Fruit fly (Drosophila melanogaster) whole organism, embryonic: ENCODE data around the gene PhKgamma.

Experiments
- Aef1 ChIP-seq: fragments of 200-800 bp; sonication (Bioruptor generic); IDR thresholded peaks from 3 replicates; pipeline ENCODE4 v1.3.6; 2022; ENCODE audit warnings: missing biosample characterization, missing genetic modification characterization
- BtbVII ChIP-seq: fragments of 200-800 bp; sonication (Bioruptor generic); optimal IDR thresholded peaks from 3 replicates; lab custom pipeline; 2017; ENCODE audit warnings: missing biosample characterization, mild to moderate bottlenecking, missing genetic modification characterization
- CG10147 ChIP-seq: fragments of 200-800 bp; sonication (Bioruptor generic); optimal IDR thresholded peaks from 2 replicates; lab custom pipeline; 2019; ENCODE audit warnings: missing biosample characterization, mild to moderate bottlenecking, missing genetic modification characterization, moderate library complexity
- CG10654 ChIP-seq: fragments of 200-800 bp; sonication (Bioruptor generic); optimal IDR thresholded peaks from 2 replicates; lab custom pipeline; 2016; ENCODE audit warnings: missing biosample characterization, missing genetic modification characterization
- CG11695 ChIP-seq: fragments of 200-800 bp; sonication (Bioruptor generic); IDR thresholded peaks from 3 replicates; pipeline ENCODE4 v1.3.6; 2022; ENCODE audit warnings: missing biosample characterization, missing genetic modification characterization
- CG12299 ChIP-seq: fragments of 200-800 bp; sonication (Bioruptor generic); optimal IDR thresholded peaks from 2 replicates; lab custom pipeline; 2018; ENCODE audit warnings: missing biosample characterization, mild to moderate bottlenecking, missing genetic modification characterization
- CG15479 ChIP-seq: fragments of 200-800 bp; sonication (Bioruptor generic); optimal IDR thresholded peaks from 3 replicates; lab custom pipeline; 2019; ENCODE audit warnings: missing biosample characterization, mild to moderate bottlenecking, missing genetic modification characterization, moderate library complexity
- CG16813 ChIP-seq: fragments of 200-800 bp; sonication (Bioruptor generic); IDR thresholded peaks from 3 replicates; pipeline ENCODE4 v1.3.6; 2022; ENCODE audit warnings: missing biosample characterization, missing genetic modification characterization; ENCODE audit not compliant: partially characterized antibody
- CG17612 ChIP-seq: fragments of 200-800 bp; sonication (Bioruptor generic); IDR thresholded peaks from 2 replicates; pipeline ENCODE4 v1.3.6; 2022; ENCODE audit warnings: missing biosample characterization, missing genetic modification characterization
- CG1832 ChIP-seq: fragments of 200-800 bp; sonication (Bioruptor generic); optimal IDR thresholded peaks from 2 replicates; lab custom pipeline; 2017; ENCODE audit warnings: missing biosample characterization, mild to moderate bottlenecking, missing genetic modification characterization, inconsistent platforms
- CG18599 ChIP-seq: fragments of 200-800 bp; sonication (Bioruptor generic); optimal IDR thresholded peaks from 3 replicates; lab custom pipeline; 2017; ENCODE audit warnings: missing biosample characterization, missing genetic modification characterization, mild to moderate bottlenecking, moderate library complexity, missing genetic modification reagents
- CG30403 ChIP-seq: fragments of 200-800 bp; sonication (Bioruptor generic); optimal IDR thresholded peaks from 3 replicates; lab custom pipeline; 2016; ENCODE audit warnings: missing biosample characterization, missing genetic modification characterization
- CG3065 ChIP-seq: fragments of 200-800 bp; sonication (Bioruptor generic); optimal IDR thresholded peaks from 2 replicates; lab custom pipeline; 2016; ENCODE audit warnings: missing biosample characterization, missing genetic modification characterization
- CG3163 ChIP-seq: fragments of 200-800 bp; sonication (Bioruptor generic); optimal IDR thresholded peaks from 3 replicates; lab custom pipeline; 2016; ENCODE audit warnings: missing biosample characterization, missing genetic modification characterization
- CG5180 ChIP-seq: fragments of 200-800 bp; sonication (Bioruptor generic); optimal IDR thresholded peaks from 3 replicates; lab custom pipeline; 2017; ENCODE audit warnings: missing biosample characterization, missing genetic modification characterization, mild to moderate bottlenecking, moderate library complexity, missing genetic modification reagents
- CG7372 ChIP-seq: fragments of 200-800 bp; sonication (Bioruptor generic); IDR thresholded peaks from 2 replicates; pipeline ENCODE4 v1.3.6; 2022; ENCODE audit warnings: missing biosample characterization, missing genetic modification characterization
- CG8359 ChIP-seq: fragments of 200-800 bp; sonication (Bioruptor generic); optimal IDR thresholded peaks from 2 replicates; lab custom pipeline; 2017; ENCODE audit warnings: missing biosample characterization, mild to moderate bottlenecking, missing genetic modification characterization, borderline replicate concordance
- CG8478 ChIP-seq: fragments of >200 bp; optimal IDR thresholded peaks from 2 replicates; lab custom pipeline; 2018
- CG9215 ChIP-seq: fragments of 200-800 bp; sonication (Bioruptor generic); IDR thresholded peaks from 2 replicates; pipeline ENCODE4 v1.3.6; 2022; ENCODE audit warnings: missing biosample characterization, missing genetic modification characterization
- Dek ChIP-seq: fragments of 200-800 bp; sonication (Bioruptor generic); optimal IDR thresholded peaks from 3 replicates; lab custom pipeline; 2019; ENCODE audit warnings: missing biosample characterization, mild to moderate bottlenecking, missing genetic modification characterization, moderate library complexity
- Dref ChIP-seq: fragments of 200-800 bp; sonication (Bioruptor generic); IDR thresholded peaks from 2 replicates; pipeline ENCODE4 v1.3.6; 2022; ENCODE audit warnings: missing biosample characterization, missing genetic modification characterization
- GATAe ChIP-seq: fragments of 200-800 bp; sonication (Bioruptor generic); conservative IDR thresholded peaks from 2 replicates; pipeline ENCODE4 v1.3.6; 2022; ENCODE audit warnings: missing biosample characterization, missing genetic modification characterization
- H2.0 ChIP-seq: fragments of 200-800 bp; sonication (Bioruptor generic); IDR thresholded peaks from 2 replicates; pipeline ENCODE4 v1.3.6; 2022; ENCODE audit warnings: missing biosample characterization, missing genetic modification characterization
- HLH3B ChIP-seq: fragments of 200-800 bp; sonication (Bioruptor generic); IDR thresholded peaks from 2 replicates; pipeline ENCODE4 v1.3.6; 2022; ENCODE audit warnings: missing biosample characterization, missing genetic modification characterization
- HLHmδ ChIP-seq: fragments of 200-800 bp; sonication (Bioruptor generic); optimal IDR thresholded peaks from 2 replicates; lab custom pipeline; 2018; ENCODE audit warnings: missing biosample characterization, mild to moderate bottlenecking, missing genetic modification characterization, moderate library complexity
- Hr3 ChIP-seq: fragments of 200-800 bp; sonication (Bioruptor generic); optimal IDR thresholded peaks from 3 replicates; lab custom pipeline; 2016; ENCODE audit warnings: missing biosample characterization, missing genetic modification characterization
- Hsf ChIP-seq: fragments of 200-800 bp; sonication (Bioruptor generic); optimal IDR thresholded peaks from 3 replicates; lab custom pipeline; 2016; ENCODE audit warnings: missing biosample characterization, missing genetic modification characterization
- Kr ChIP-seq: fragments of 200-800 bp; sonication (Bioruptor generic); optimal IDR thresholded peaks from 2 replicates; lab custom pipeline; 2017; ENCODE audit warnings: missing biosample characterization, mild to moderate bottlenecking, missing genetic modification characterization
- Nf-YC ChIP-seq: fragments of 200-800 bp; optimal IDR thresholded peaks from 3 replicates; lab custom pipeline; 2019; ENCODE audit warnings: missing biosample characterization, mild to moderate bottlenecking, missing genetic modification characterization, moderate library complexity
- Ptx1 ChIP-seq: fragments of 200-800 bp; sonication (Bioruptor generic); IDR thresholded peaks from 2 replicates; pipeline ENCODE4 v1.3.6; 2022; ENCODE audit warnings: missing biosample characterization, missing genetic modification characterization
- Scr ChIP-seq: fragments of 200-800 bp; sonication (Bioruptor generic); IDR thresholded peaks from 2 replicates; pipeline ENCODE4 v1.3.6; 2022; ENCODE audit warnings: missing biosample characterization, missing genetic modification characterization; ENCODE audit not compliant: partially characterized antibody
- Stat92E ChIP-seq, 3 experiments: fragments of >200 bp in 2 of 3; fragments of 200-800 bp in 1 of 3; sonication (Bioruptor generic) in 1 of 3; optimal IDR thresholded peaks; 2 replicates each; lab custom pipeline; 2017 to 2019; ENCODE audit warnings: missing biosample characterization in 3 of 3, missing genetic modification characterization in 3 of 3, mild to moderate bottlenecking in 1 of 3, moderate library complexity in 1 of 3
- YL-1 ChIP-seq: fragments of 200-800 bp; sonication (Bioruptor generic); optimal IDR thresholded peaks from 3 replicates; lab custom pipeline; 2017; ENCODE audit warnings: missing biosample characterization, mild to moderate bottlenecking, missing genetic modification characterization
- al ChIP-seq: fragments of 200-800 bp; sonication (Bioruptor generic); IDR thresholded peaks from 2 replicates; pipeline ENCODE4 v1.3.6; 2022; ENCODE audit warnings: missing biosample characterization, missing genetic modification characterization
- amos ChIP-seq: fragments of 200-800 bp; sonication (Bioruptor generic); IDR thresholded peaks from 2 replicates; pipeline ENCODE4 v1.3.6; 2022; ENCODE audit warnings: missing biosample characterization, missing genetic modification characterization; ENCODE audit not compliant: partially characterized antibody
- ase ChIP-seq: fragments of 200-800 bp; sonication (Bioruptor generic); IDR thresholded peaks from 3 replicates; pipeline ENCODE4 v1.3.6; 2022; ENCODE audit warnings: missing biosample characterization, missing genetic modification characterization
- dimm ChIP-seq: fragments of 200-800 bp; sonication (Bioruptor generic); IDR thresholded peaks from 2 replicates; pipeline ENCODE4 v1.3.6; 2022; ENCODE audit warnings: missing biosample characterization, missing genetic modification characterization
- gce ChIP-seq: fragments of 200-800 bp; sonication (Bioruptor generic); IDR thresholded peaks from 3 replicates; pipeline ENCODE4 v1.3.6; 2022; ENCODE audit warnings: missing biosample characterization, missing genetic modification characterization
- lov ChIP-seq, 2 experiments: fragments of 200-800 bp in 1 of 2; fragments of >200 bp in 1 of 2; sonication (Bioruptor generic) in 1 of 2; IDR thresholded peaks in 1 of 2; optimal IDR thresholded peaks in 1 of 2; 2 replicates in 1 of 2; 3 replicates in 1 of 2; pipeline versions ENCODE4 v1.3.6 to Lab custom; 2017 to 2022; ENCODE audit warnings: missing biosample characterization in 1 of 2, missing genetic modification characterization in 1 of 2
- pzg ChIP-seq: fragments of 200-800 bp; sonication (Bioruptor generic); optimal IDR thresholded peaks from 3 replicates; lab custom pipeline; 2018; ENCODE audit warnings: missing biosample characterization, mild to moderate bottlenecking, missing genetic modification characterization, moderate library complexity
- ro ChIP-seq: fragments of 200-800 bp; sonication (Bioruptor generic); IDR thresholded peaks from 2 replicates; pipeline ENCODE4 v1.3.6; 2022; ENCODE audit warnings: missing biosample characterization, missing genetic modification characterization
- slbo ChIP-seq: fragments of 200-800 bp; sonication (Bioruptor generic); IDR thresholded peaks from 2 replicates; pipeline ENCODE4 v1.3.6; 2022; ENCODE audit warnings: missing biosample characterization, missing genetic modification characterization
- sna ChIP-seq: fragments of 200-800 bp; sonication (Bioruptor generic); IDR thresholded peaks from 2 replicates; pipeline ENCODE4 v1.3.6; 2022; ENCODE audit warnings: missing biosample characterization, missing genetic modification characterization; ENCODE audit not compliant: partially characterized antibody
- sqz ChIP-seq: fragments of 200-800 bp; sonication (Bioruptor generic); optimal IDR thresholded peaks from 3 replicates; lab custom pipeline; 2018; ENCODE audit warnings: missing biosample characterization, mild to moderate bottlenecking, missing genetic modification characterization
- stwl ChIP-seq: fragments of 200-800 bp; sonication (Bioruptor generic); optimal IDR thresholded peaks from 3 replicates; lab custom pipeline; 2018; ENCODE audit warnings: missing biosample characterization, mild to moderate bottlenecking, missing genetic modification characterization, moderate library complexity
- yki ChIP-seq: fragments of >200 bp; optimal IDR thresholded peaks from 3 replicates; lab custom pipeline; 2018
- zfh1 ChIP-seq: fragments of 200-800 bp; sonication (Bioruptor generic); IDR thresholded peaks from 3 replicates; pipeline ENCODE4 v1.3.6; 2022; ENCODE audit warnings: missing biosample characterization, missing genetic modification characterization

Gene PhKgamma

DNA sequence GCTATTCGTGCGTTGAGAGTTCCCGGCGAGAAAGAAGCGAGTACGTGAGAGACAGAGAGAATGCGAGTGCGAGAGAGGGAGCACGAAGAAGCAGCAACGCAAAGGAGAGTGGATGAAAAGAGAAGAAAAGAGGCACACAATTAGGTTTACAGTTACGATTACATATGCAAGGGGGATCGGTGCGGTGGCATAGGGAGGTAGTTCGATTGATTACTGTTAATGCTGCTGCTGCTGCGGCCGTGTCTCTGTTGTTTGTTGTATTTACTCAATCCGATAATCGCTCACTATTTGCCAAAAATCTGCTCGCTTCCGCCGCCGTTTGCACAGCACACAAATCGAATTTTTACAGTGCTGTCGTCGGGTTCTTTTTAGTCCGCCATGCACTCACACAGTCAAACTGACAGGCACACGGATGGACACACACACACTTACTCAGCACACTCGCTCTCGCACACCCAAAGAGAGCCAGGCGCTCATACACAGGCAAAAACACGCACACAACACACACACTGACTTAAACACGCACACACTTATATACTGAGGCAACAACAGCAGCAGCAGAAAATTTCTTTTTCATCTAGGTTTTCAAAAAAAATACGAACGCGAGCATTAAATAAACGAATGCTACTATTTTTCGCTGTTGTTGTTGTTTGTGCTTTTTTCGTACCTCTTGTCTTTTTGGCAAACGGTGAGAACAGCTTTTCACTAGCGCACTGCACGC, 19.0 kb downstream of the PhKgamma start (continued):
- TF ChIP-seq Nf-YC (tag; lab: Kevin White, UChicago): peak; percentile 6
- no peak for TF ChIP-seq CG17612 (GFP tag; lab: Robert Waterston, UW)
- TF ChIP-seq BtbVII (GFP tag; lab: Kevin White, UChicago): peak; percentile 27
- TF ChIP-seq CG18599 (GFP tag; lab: Kevin White, UChicago): peak; percentile 62
- TF ChIP-seq CG15479: peak; percentile 5
- no peak for TF ChIP-seq amos (GFP tag; lab: Robert Waterston, UW)
- peak; percentile 62 for TF ChIP-seq CG3163 (GFP tag; lab: Kevin White, UChicago)
- TF ChIP-seq Hsf (GFP tag; lab: Kevin White, UChicago): no peak
- TF ChIP-seq CG5180 (GFP tag; lab: Kevin White, UChicago): no peak
- TF ChIP-seq CG10147: peak; percentile 9
- peak; percentile 9; the same call in 1 of the 2 replicates for TF ChIP-seq Scr
- peak; percentile 15 for TF ChIP-seq HLHmδ (GFP tag; lab: Kevin White, UChicago)
- peak; percentile 63 for TF ChIP-seq CG1832 (GFP tag; lab: Kevin White, UChicago)
- peak; percentile 86 for TF ChIP-seq CG8478
- TF ChIP-seq ase (GFP tag; lab: Robert Waterston, UW): no peak
- TF ChIP-seq dimm (GFP tag; lab: Robert Waterston, UW): no peak
- TF ChIP-seq Stat92E (GFP tag; optimal IDR thresholded peaks at IDR 0.05; lab: Kevin White, UChicago): peak in 1 of 3 experiments; percentile 85
- TF ChIP-seq YL-1 (GFP tag; lab: Kevin White, UChicago): peak; percentile 52
- no peak for TF ChIP-seq al (GFP tag; lab: Robert Waterston, UW)
- TF ChIP-seq sqz: no peak
- TF ChIP-seq Dek (tag; lab: Kevin White, UChicago): no peak
- TF ChIP-seq, all 482 proteins: peak for 59

- no peak for TF ChIP-seq GATAe (GFP tag; lab: Robert Waterston, UW)
- no peak for TF ChIP-seq ro (GFP tag; lab: Robert Waterston, UW)
- TF ChIP-seq Aef1 (GFP tag; lab: Robert Waterston, UW): peak; percentile 61
- 0 out of 3 replicates have a peak, but pooled peaks have one; percentile 35 for TF ChIP-seq CG16813 (GFP tag; lab: Robert Waterston, UW)
- peak; percentile 21 for TF ChIP-seq CG10654 (GFP tag; lab: Kevin White, UChicago)
- peak; percentile 50 for TF ChIP-seq HLH3B
- peak; percentile 85 for TF ChIP-seq Ptx1 (GFP tag; lab: Robert Waterston, UW)
- no peak for TF ChIP-seq CG3065 (GFP tag; lab: Kevin White, UChicago)
- TF ChIP-seq Hr3: peak; percentile 43
- TF ChIP-seq slbo (GFP tag; lab: Robert Waterston, UW): peak; percentile 84
- peak; percentile 8 for TF ChIP-seq CG12299
- TF ChIP-seq Kr (GFP tag; lab: Kevin White, UChicago): peak; percentile 40
- TF ChIP-seq CG7372: 0 out of 2 replicates have a peak, but pooled peaks have one; percentile 30
- TF ChIP-seq CG11695 (GFP tag; lab: Robert Waterston, UW): peak; percentile 75
- no peak for TF ChIP-seq stwl
- peak; percentile 70; the same call in 2 of the 3 replicates for TF ChIP-seq zfh1 (GFP tag; lab: Robert Waterston, UW)
- TF ChIP-seq CG30403 (GFP tag; lab: Kevin White, UChicago): peak; percentile 46
- TF ChIP-seq CG8359 (GFP tag; lab: Kevin White, UChicago): no peak
- no peak for TF ChIP-seq yki (lab: Kevin White, UChicago)
- peak; percentile 21; the same call in 1 of the 2 replicates for TF ChIP-seq Dref (GFP tag; lab: Robert Waterston, UW)
- TF ChIP-seq CG9215 (GFP tag; lab: Robert Waterston, UW): peak; percentile 69
- no peak for TF ChIP-seq sna (GFP tag; lab: Robert Waterston, UW)
- TF ChIP-seq H2.0: peak; percentile 59
- TF ChIP-seq gce (GFP tag; lab: Robert Waterston, UW): no peak
- no peak for TF ChIP-seq lov (optimal IDR thresholded peaks at IDR 0.05; lab: Kevin White, UChicago)
- TF ChIP-seq lov (GFP tag; IDR thresholded peaks at IDR 0.05; lab: Robert Waterston, UW): peak; percentile 60; the same call in 2 of the 3 replicates
- peak; percentile 17 for TF ChIP-seq pzg (GFP tag; lab: Kevin White, UChicago)
These were observed 19.8 kb downstream of the PhKgamma start for dm6 chrX:11714529-11715262.
